Fruit fly (Drosophila melanogaster): ENCODE measurements around the gene LSm3.

DNA sequence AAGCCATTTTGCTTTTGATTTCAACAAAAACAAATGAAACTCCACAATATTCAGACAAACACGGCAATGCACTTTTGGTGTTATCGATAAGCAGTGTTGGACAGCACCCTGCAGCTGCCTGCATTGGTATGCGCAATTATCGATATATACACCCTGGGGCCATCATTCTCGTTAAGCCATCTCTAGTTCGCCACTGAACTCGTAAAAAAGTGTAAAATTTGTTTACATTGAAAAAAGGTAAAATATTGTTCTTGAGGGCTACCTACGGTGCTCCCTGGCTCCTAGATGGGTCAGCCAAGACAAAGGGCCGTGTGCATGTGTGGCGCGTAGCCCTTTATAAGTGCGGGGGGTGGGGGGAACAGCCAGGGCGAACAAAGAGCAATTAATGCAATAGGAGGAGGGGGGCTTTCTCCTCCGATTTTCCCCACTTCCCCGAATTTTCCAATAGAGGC is 9.6 kb upstream of the LSm3 start, which contains the start of the genes CG13603 and CG5902:
- TF ChIP-seq CG9705 (GFP tag; optimal IDR thresholded peaks at IDR 0.05) (peak; percentile 47), woc (GFP tag; optimal IDR thresholded peaks at IDR 0.05) (no peak), brk (GFP tag; optimal IDR thresholded peaks at IDR 0.05) (no peak), fru (GFP tag; optimal IDR thresholded peaks at IDR 0.05) (peak; percentile 72), HLH106 (tag; optimal IDR thresholded peaks at IDR 0.05) (peak; percentile 35), pan (optimal IDR thresholded peaks at IDR 0.05) (no peak), Abd-B (GFP tag; optimal IDR thresholded peaks at IDR 0.05) (no peak), h (GFP tag; optimal IDR thresholded peaks at IDR 0.05) (peak; percentile 74), dmrt93B (GFP tag; optimal IDR thresholded peaks at IDR 0.05) (no peak)

Measured in whole organism, wandering third instar larva.